Fruit fly (Drosophila melanogaster) whole organism, prepupa: ENCODE results near the gene ocn.

Source experiments
- Blimp-1 ChIP-seq: fragments of 200-800 bp; sonication (Bioruptor generic); optimal IDR thresholded peaks from 3 replicates; lab custom pipeline; 2017; ENCODE audit warnings: missing biosample characterization, missing genetic modification characterization, mild to moderate bottlenecking, moderate library complexity, missing genetic modification reagents
- CG10631 ChIP-seq: fragments of 200-800 bp; sonication (Bioruptor generic); optimal IDR thresholded peaks from 2 replicates; lab custom pipeline; 2016; ENCODE audit warnings: missing biosample characterization, missing genetic modification characterization
- CG11902 ChIP-seq: fragments of 200-800 bp; sonication (Bioruptor generic); optimal IDR thresholded peaks from 3 replicates; lab custom pipeline; 2016; ENCODE audit warnings: missing biosample characterization, missing genetic modification characterization
- CG1621 ChIP-seq: fragments of 200-800 bp; sonication (Bioruptor generic); optimal IDR thresholded peaks from 3 replicates; lab custom pipeline; 2018; ENCODE audit warnings: missing biosample characterization, mild to moderate bottlenecking, missing genetic modification characterization
- CG8119 ChIP-seq: fragments of 200-800 bp; sonication (Bioruptor generic); IDR thresholded peaks from 3 replicates; pipeline ENCODE4 v1.3.6; 2022; ENCODE audit warnings: missing biosample characterization, missing genetic modification characterization
- CG8632 ChIP-seq: fragments of 200-800 bp; sonication (Bioruptor generic); optimal IDR thresholded peaks from 3 replicates; lab custom pipeline; 2016; ENCODE audit warnings: missing biosample characterization, missing genetic modification characterization
- Eip93F ChIP-seq: fragments of 200-800 bp; sonication (Bioruptor generic); optimal IDR thresholded peaks from 2 replicates; lab custom pipeline; 2016; ENCODE audit warnings: missing biosample characterization, mild to moderate bottlenecking, missing genetic modification characterization
- Ets96B ChIP-seq: fragments of 200-800 bp; optimal IDR thresholded peaks from 2 replicates; lab custom pipeline; 2019; ENCODE audit warnings: missing biosample characterization, mild to moderate bottlenecking, missing genetic modification characterization, moderate library complexity
- Gug ChIP-seq: fragments of 200-800 bp; sonication (Bioruptor generic); IDR thresholded peaks from 2 replicates; pipeline ENCODE4 v1.3.6; 2022; ENCODE audit warnings: missing biosample characterization, missing genetic modification characterization
- Hr39 ChIP-seq: fragments of 200-800 bp; sonication (Bioruptor generic); optimal IDR thresholded peaks from 2 replicates; lab custom pipeline; 2016; ENCODE audit warnings: missing biosample characterization, missing genetic modification characterization
- Sox14 ChIP-seq: fragments of 200-800 bp; sonication (Bioruptor generic); optimal IDR thresholded peaks from 3 replicates; lab custom pipeline; 2016; ENCODE audit warnings: missing biosample characterization, missing genetic modification characterization
- achi ChIP-seq: fragments of 200-800 bp; sonication (Bioruptor generic); optimal IDR thresholded peaks from 3 replicates; lab custom pipeline; 2016; ENCODE audit warnings: missing biosample characterization, missing genetic modification characterization
- acj6 ChIP-seq: fragments of 200-800 bp; sonication (Bioruptor generic); optimal IDR thresholded peaks from 3 replicates; lab custom pipeline; 2016; ENCODE audit warnings: missing biosample characterization, missing genetic modification characterization
- dsx ChIP-seq: fragments of 200-800 bp; optimal IDR thresholded peaks from 3 replicates; lab custom pipeline; 2019; ENCODE audit warnings: missing biosample characterization, mild to moderate bottlenecking, missing genetic modification characterization, moderate library complexity; ENCODE audit not compliant: poor library complexity, severe bottlenecking
- eg ChIP-seq: fragments of 200-800 bp; sonication (Bioruptor generic); IDR thresholded peaks from 3 replicates; pipeline ENCODE4 v1.3.6; 2022; ENCODE audit warnings: missing biosample characterization, missing genetic modification characterization
- fkh ChIP-seq: fragments of 200-800 bp; sonication (Bioruptor generic); optimal IDR thresholded peaks from 3 replicates; lab custom pipeline; 2017; ENCODE audit warnings: missing biosample characterization, mild to moderate bottlenecking, missing genetic modification characterization, moderate library complexity
- pdm3 ChIP-seq: fragments of 200-800 bp; sonication (Bioruptor generic); optimal IDR thresholded peaks from 3 replicates; lab custom pipeline; 2016; ENCODE audit warnings: missing biosample characterization, missing genetic modification characterization
- spab ChIP-seq: fragments of 200-800 bp; sonication (Bioruptor generic); optimal IDR thresholded peaks from 2 replicates; lab custom pipeline; 2017; ENCODE audit warnings: missing biosample characterization, mild to moderate bottlenecking, missing genetic modification characterization, missing genetic modification reagents

Gene ocn

dm6 chr3R:29993134-29993533 is 44.4 kb downstream of the ocn start, which contains the start of gene Acph-1:
Gene Acph-1, minus strand, starts transcription at chr3R:29993411.
- TF ChIP-seq CG8119 (GFP tag; lab: Robert Waterston, UW): no peak
- no peak for TF ChIP-seq eg (GFP tag; lab: Robert Waterston, UW)
- TF ChIP-seq spab (GFP tag; lab: Kevin White, UChicago): no peak
- TF ChIP-seq Eip93F (GFP tag; lab: Kevin White, UChicago): peak; percentile 33
- peak; percentile 86 for TF ChIP-seq Sox14 (GFP tag; lab: Kevin White, UChicago)
- no peak for TF ChIP-seq Ets96B
- no peak for TF ChIP-seq Blimp-1 (GFP tag; lab: Kevin White, UChicago)
- TF ChIP-seq CG10631 (GFP tag; lab: Kevin White, UChicago): no peak
- no peak for TF ChIP-seq CG11902
- no peak for TF ChIP-seq CG8632
- TF ChIP-seq acj6 (GFP tag; lab: Kevin White, UChicago): no peak
- TF ChIP-seq fkh (GFP tag; lab: Kevin White, UChicago): peak; percentile 6
- TF ChIP-seq dsx (GFP tag; lab: Kevin White, UChicago): no peak
- peak; percentile 1 for TF ChIP-seq CG1621 (tag; lab: Kevin White, UChicago)
- TF ChIP-seq Gug (GFP tag; lab: Robert Waterston, UW): no peak
- no peak for TF ChIP-seq Hr39 (GFP tag; lab: Kevin White, UChicago)
- no peak for TF ChIP-seq achi (GFP tag; lab: Kevin White, UChicago)

- TF ChIP-seq fkh (GFP tag; lab: Kevin White, UChicago): peak; percentile 67
- no peak for TF ChIP-seq pdm3
- TF ChIP-seq, all 60 proteins: peak for 1
Measured at dm6 chr3R:29990681-29991080, 46.8 kb downstream of the ocn start.
